Worm (Caenorhabditis elegans): ENCODE measurements around the gene F55G7.1.

Gene F55G7.1

DNA sequence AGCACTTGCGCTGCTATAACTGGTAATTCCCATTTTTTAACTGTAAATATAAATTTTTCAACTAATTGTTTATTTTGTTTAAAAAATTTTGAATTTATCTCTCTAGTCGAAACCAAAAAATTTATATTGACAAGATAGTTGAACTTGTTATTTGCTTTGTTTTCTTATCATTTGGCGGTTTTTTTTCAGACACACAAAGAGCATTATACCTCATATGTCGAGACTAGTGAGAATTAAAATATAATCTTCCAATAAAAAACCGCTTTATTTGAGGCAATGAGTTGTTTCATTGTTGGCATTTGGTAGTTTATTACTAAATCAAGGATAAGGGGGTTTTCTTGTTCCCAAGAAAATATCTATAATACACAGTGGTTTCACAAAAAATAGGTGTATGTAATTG, 16.0 kb upstream of the F55G7.1 start:
- TF ChIP-seq blmp-1 (tag; optimal IDR thresholded peaks at IDR 0.05) (no peak), elt-2 (tag; optimal IDR thresholded peaks at IDR 0.05) (peak; percentile 45), efl-1 (optimal IDR thresholded peaks at IDR 0.05) (no peak), efl-1 (GFP tag; optimal IDR thresholded peaks at IDR 0.05 in 1 of 2) (no peak), nhr-11 (tag; optimal IDR thresholded peaks at IDR 0.05) (no peak), nhr-77 (tag; optimal IDR thresholded peaks at IDR 0.05) (no peak), pax-3 (tag; optimal IDR thresholded peaks at IDR 0.05) (no peak), nhr-47 (tag; optimal IDR thresholded peaks at IDR 0.05) (no peak), sox-4 (tag; optimal IDR thresholded peaks at IDR 0.05) (no peak), lin-35 (GFP tag; optimal IDR thresholded peaks at IDR 0.05) (peak in 1 of 2 experiments; percentile 14), nhr-90 (tag; optimal IDR thresholded peaks at IDR 0.05; ENCODE audit: poor library complexity) (no peak), fkh-10 (GFP tag; optimal IDR thresholded peaks at IDR 0.05) (no peak), C16A3.4 (tag; optimal IDR thresholded peaks at IDR 0.05) (no peak)

ce11 chrX:11909168-11909567, 15.1 kb upstream of the F55G7.1 start:
- TF ChIP-seq dsc-1 (tag; optimal IDR thresholded peaks at IDR 0.05) (peak; percentile 44), nhr-77 (tag; optimal IDR thresholded peaks at IDR 0.05) (no peak), nhr-71 (tag; optimal IDR thresholded peaks at IDR 0.05) (peak; percentile 14), elt-2 (tag; optimal IDR thresholded peaks at IDR 0.05) (peak; percentile 90)

DNA sequence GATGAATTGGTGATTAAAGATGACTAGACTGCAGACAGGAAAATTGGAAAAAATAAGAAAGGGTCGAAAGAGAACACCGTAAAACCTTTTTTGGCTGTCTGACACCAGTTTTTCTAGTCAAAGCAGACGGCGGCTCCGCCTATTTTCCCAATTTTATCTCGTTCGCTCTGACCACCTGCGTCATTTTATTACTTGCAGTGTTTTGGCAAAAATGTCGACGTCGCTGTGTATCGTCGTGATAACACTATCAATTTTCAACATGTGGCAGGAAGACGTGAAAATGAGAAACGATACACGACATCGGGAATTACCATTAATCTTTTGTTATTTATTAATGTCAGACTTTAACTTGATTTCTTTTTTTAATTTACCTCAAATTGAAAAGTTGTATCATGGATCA, 14.2 kb upstream of the F55G7.1 start, which contains the start of gene Y62H9A.15:
TSS of gene Y62H9A.15 (minus strand) at position 100 of the 400 bp plus-strand sequence.
- TF ChIP-seq lin-35 (GFP tag; optimal IDR thresholded peaks at IDR 0.05) (peak in 1 of 2 experiments; percentile 9), grh-1 (GFP tag; IDR thresholded peaks at IDR 0.05) (no peak), lin-13 (GFP tag; optimal IDR thresholded peaks at IDR 0.05) (no peak), nhr-47 (tag; optimal IDR thresholded peaks at IDR 0.05) (no peak), elt-3 (tag; optimal IDR thresholded peaks at IDR 0.05) (peak in 1 of 6 experiments; percentile 5), unc-30 (tag; optimal IDR thresholded peaks at IDR 0.05) (no peak), isw-1 (GFP tag; IDR thresholded peaks at IDR 0.05) (no peak), nhr-28 (tag; optimal IDR thresholded peaks at IDR 0.05) (no peak), tlp-1 (tag; optimal IDR thresholded peaks at IDR 0.05) (no peak), mef-2 (tag; optimal IDR thresholded peaks at IDR 0.05) (no peak), lin-39 (tag; optimal IDR thresholded peaks at IDR 0.05) (no peak), pag-3 (tag; optimal IDR thresholded peaks at IDR 0.05; ENCODE audit: borderline replicate concordance, insufficient read depth) (no peak), tbx-2 (tag; optimal IDR thresholded peaks at IDR 0.05) (no peak), F16B12.6 (tag; optimal IDR thresholded peaks at IDR 0.05) (no peak), alr-1 (tag; optimal IDR thresholded peaks at IDR 0.05; ENCODE audit: borderline replicate concordance) (no peak), fkh-4 (tag; optimal IDR thresholded peaks at IDR 0.05; ENCODE audit: borderline replicate concordance) (no peak), nhr-20 (tag; optimal IDR thresholded peaks at IDR 0.05) (peak; percentile 1), ceh-90 (tag; optimal IDR thresholded peaks at IDR 0.05) (no peak), elt-2 (tag; optimal IDR thresholded peaks at IDR 0.05) (peak; percentile 13), sox-4 (tag; optimal IDR thresholded peaks at IDR 0.05) (no peak), hlh-4 (tag; optimal IDR thresholded peaks at IDR 0.05) (no peak), irx-1 (tag; optimal IDR thresholded peaks at IDR 0.05) (no peak), sup-37 (GFP tag; optimal IDR thresholded peaks at IDR 0.05) (no peak), sptf-1 (tag; optimal IDR thresholded peaks at IDR 0.05) (no peak), ets-5 (GFP tag; IDR thresholded peaks at IDR 0.05) (no peak), unc-62 (GFP tag; optimal IDR thresholded peaks at IDR 0.05) (no peak), lin-14 (GFP tag; optimal IDR thresholded peaks at IDR 0.05) (no peak), dpl-1 (GFP tag; optimal IDR thresholded peaks at IDR 0.05) (no peak)

All from whole organism, L1 larva.